Worm (Caenorhabditis elegans) whole organism, midembryonic: ENCODE data around the gene mut-15.

Source experiments
- cog-1 ChIP-seq: sonication (generic microtip); optimal IDR thresholded peaks from 2 replicates; lab custom pipeline; 2016; ENCODE audit warnings: missing genetic modification characterization, missing compliant biosample characterization
- klf-2 ChIP-seq: fragments of 200-800 bp; sonication (Bioruptor generic); conservative IDR thresholded peaks from 2 replicates; pipeline ENCODE4 v1.3.6; 2022; ENCODE audit warnings: missing genetic modification reagents, missing genetic modification characterization, missing compliant biosample characterization
- med-1 ChIP-seq: sonication (generic microtip); optimal IDR thresholded peaks from 2 replicates; lab custom pipeline; 2017; ENCODE audit warnings: missing genetic modification characterization, mild to moderate bottlenecking, missing compliant biosample characterization, antibody characterized with exemption, missing genetic modification reagents; ENCODE audit not compliant: insufficient read depth
- tab-1 ChIP-seq: fragments of 200-800 bp; sonication (Bioruptor generic); IDR thresholded peaks from 2 replicates; pipeline ENCODE4 v1.3.6; 2022; ENCODE audit warnings: missing genetic modification characterization, missing compliant biosample characterization
- ztf-29 ChIP-seq: fragments of 200-800 bp; sonication (Bioruptor generic); IDR thresholded peaks from 2 replicates; pipeline ENCODE4 v1.3.6; 2022; ENCODE audit warnings: missing genetic modification reagents, missing genetic modification characterization, missing compliant biosample characterization

- TF ChIP-seq klf-2 (no peak), med-1 (GFP tag; lab: Kevin White, UChicago) (no peak), ztf-29 (GFP tag; lab: Robert Waterston, UW) (no peak), cog-1 (tag; lab: Kevin White, UChicago) (no peak), tab-1 (GFP tag; lab: Robert Waterston, UW) (no peak)
Measured at ce11 chrV:15013328-15013727, 11.0 kb downstream of the mut-15 start.
